Worm (Caenorhabditis elegans): ENCODE measurements around the gene Y41E3.18.

DNA sequence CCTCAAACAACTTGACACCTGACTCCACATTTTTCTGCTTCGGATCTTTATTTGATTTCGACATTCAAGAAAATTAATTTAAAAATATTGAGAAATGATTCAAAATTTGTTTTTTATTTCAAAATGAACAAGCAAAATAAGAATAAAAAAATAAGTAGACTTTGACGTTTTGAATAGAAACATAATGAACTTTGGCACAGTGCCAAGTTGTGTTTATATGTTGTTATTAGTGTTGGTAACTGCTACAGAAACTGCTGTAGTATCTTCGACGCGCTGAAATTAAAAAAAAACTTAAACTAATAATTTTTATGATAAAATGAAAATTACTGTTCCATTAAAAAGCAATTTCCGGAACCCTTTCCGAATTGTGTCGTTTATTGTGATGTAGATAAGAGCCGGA lies at the start of gene Y41E3.18:
- TF ChIP-seq fkh-10 (GFP tag; optimal IDR thresholded peaks at IDR 0.05) (no peak), lsy-2 (tag; optimal IDR thresholded peaks at IDR 0.05) (no peak), nhr-28 (tag; optimal IDR thresholded peaks at IDR 0.05) (no peak), lir-3 (tag; optimal IDR thresholded peaks at IDR 0.05; ENCODE audit: poor library complexity) (no peak), zag-1 (tag; optimal IDR thresholded peaks at IDR 0.05) (no peak), fos-1 (tag; optimal IDR thresholded peaks at IDR 0.05) (no peak), lin-35 (GFP tag; optimal IDR thresholded peaks at IDR 0.05) (no peak), unc-86 (tag; optimal IDR thresholded peaks at IDR 0.05) (no peak)

Measured in whole organism, L1 larva.